Worm (Caenorhabditis elegans): ENCODE results near the gene srm-4.

Gene srm-4

ce11 chrV:14368272-14369052 lies 35.2 kb downstream of the srm-4 start:
- TF ChIP-seq dao-5 (tag; optimal IDR thresholded peaks at IDR 0.05): no peak
- peak; percentile 22 for TF ChIP-seq him-1 (tag; optimal IDR thresholded peaks at IDR 0.05)
- peak; percentile 14 for TF ChIP-seq W03F9.2 (tag; optimal IDR thresholded peaks at IDR 0.05)

DNA sequence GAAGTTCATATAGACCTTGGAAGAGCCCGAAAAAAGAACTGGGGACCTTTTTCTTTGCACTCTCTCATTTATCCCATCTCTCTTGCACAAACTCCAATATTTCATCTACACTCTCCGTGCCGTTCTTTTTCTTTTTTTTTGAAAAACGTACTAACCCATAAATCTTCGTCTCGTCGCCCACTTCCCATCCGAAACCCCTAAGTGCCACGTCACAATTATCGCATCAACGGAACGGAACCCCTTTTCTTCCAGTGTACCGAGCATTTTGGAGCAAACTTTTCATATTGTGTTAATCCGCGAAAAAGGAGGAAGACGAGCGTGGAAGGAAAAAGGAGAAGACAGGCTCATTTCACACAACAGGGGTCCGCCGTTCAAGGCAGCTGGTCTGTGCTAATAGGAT lies 36.2 kb downstream of the srm-4 start:
- no peak for TF ChIP-seq W03F9.2 (tag; optimal IDR thresholded peaks at IDR 0.05)

DNA sequence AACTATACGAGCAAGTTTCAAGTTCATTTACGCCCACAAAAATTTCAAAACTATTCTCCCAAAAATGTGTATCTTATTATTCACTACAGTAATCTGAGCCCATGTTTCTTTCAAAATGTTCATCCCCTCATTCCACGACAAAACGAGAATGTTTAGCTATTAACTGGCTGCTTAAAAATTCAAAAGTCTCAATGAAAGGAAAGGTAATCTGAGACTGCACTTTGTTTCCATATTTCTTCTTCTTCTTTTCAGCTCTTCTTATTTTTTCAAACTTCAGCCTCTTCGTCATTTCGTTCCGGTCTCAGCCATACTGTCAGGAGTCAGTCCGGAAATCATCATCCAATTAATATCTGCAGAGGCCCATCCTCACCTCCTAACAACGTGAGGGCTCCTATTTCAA lies 39.6 kb downstream of the srm-4 start, which contains the start of gene unc-39:
Gene unc-39, plus strand, starts transcription at position 301 of the 400 bp plus-strand sequence.
- TF ChIP-seq dao-5 (tag; optimal IDR thresholded peaks at IDR 0.05) (no peak), W03F9.2 (tag; optimal IDR thresholded peaks at IDR 0.05) (no peak), him-1 (tag; optimal IDR thresholded peaks at IDR 0.05) (no peak)

DNA sequence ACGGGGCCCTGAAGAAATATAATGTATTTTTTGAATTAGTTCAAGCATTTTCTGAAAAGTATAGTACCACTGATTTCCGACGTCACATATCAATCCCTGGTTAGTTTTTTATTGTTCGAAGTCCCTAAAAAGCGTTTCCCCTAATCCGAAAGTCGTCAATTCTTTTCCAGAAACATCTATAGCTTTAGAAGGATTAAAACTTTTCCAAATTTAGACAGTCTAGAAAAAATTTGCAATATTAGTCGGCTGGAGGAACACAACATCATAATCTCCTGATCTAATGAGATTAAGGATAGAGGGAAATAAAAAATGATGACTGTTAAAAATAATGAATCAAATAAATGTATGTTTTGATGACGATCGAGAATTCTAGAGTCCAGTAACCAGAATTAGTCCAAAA lies 44.8 kb downstream of the srm-4 start:
- TF ChIP-seq him-1 (tag; optimal IDR thresholded peaks at IDR 0.05) (no peak), dao-5 (tag; optimal IDR thresholded peaks at IDR 0.05) (no peak), W03F9.2 (tag; optimal IDR thresholded peaks at IDR 0.05) (no peak)

- TF ChIP-seq dao-5 (tag; optimal IDR thresholded peaks at IDR 0.05): no peak
- no peak for TF ChIP-seq W03F9.2 (tag; optimal IDR thresholded peaks at IDR 0.05)
- no peak for TF ChIP-seq him-1 (tag; optimal IDR thresholded peaks at IDR 0.05)
These were observed 45.8 kb downstream of the srm-4 start, which contains the start of gene npr-43 for ce11 chrV:14378986-14379385. TSS of gene npr-43 (minus strand) at chrV:14379086.

- TF ChIP-seq him-1 (tag; optimal IDR thresholded peaks at IDR 0.05) (no peak), dao-5 (tag; optimal IDR thresholded peaks at IDR 0.05) (no peak), W03F9.2 (tag; optimal IDR thresholded peaks at IDR 0.05) (no peak)
These were observed 47.0 kb downstream of the srm-4 start for ce11 chrV:14380242-14380641.
